Fruit fly (Drosophila melanogaster): ENCODE measurements around the gene CG9257.

- no peak for TF ChIP-seq org-1 (GFP tag; optimal IDR thresholded peaks at IDR 0.05)
- TF ChIP-seq unc-4 (GFP tag; IDR thresholded peaks at IDR 0.05; ENCODE audit: partially characterized antibody), result no peak
- TF ChIP-seq Sox102F (GFP tag; optimal IDR thresholded peaks at IDR 0.05), result no peak
- TF ChIP-seq shn (GFP tag; optimal IDR thresholded peaks at IDR 0.05), result no peak
- no peak for TF ChIP-seq BtbVII (GFP tag; optimal IDR thresholded peaks at IDR 0.05)
- TF ChIP-seq CG4854 (GFP tag; optimal IDR thresholded peaks at IDR 0.05), result no peak
- no peak for TF ChIP-seq CG7987 (GFP tag; optimal IDR thresholded peaks at IDR 0.05)
Measured at dm6 chr2L:21077849-21078248, 24.7 kb upstream of the CG9257 start.

Measured in whole organism, embryonic.